Fruit fly (Drosophila melanogaster) whole organism, prepupa: ENCODE measurements around the gene Acp24A4.

Experiments
- CG11902 ChIP-seq: fragments of 200-800 bp; sonication (Bioruptor generic); optimal IDR thresholded peaks from 3 replicates; lab custom pipeline; 2016; ENCODE audit warnings: missing biosample characterization, missing genetic modification characterization
- CG3032 ChIP-seq: fragments of 200-800 bp; optimal IDR thresholded peaks from 2 replicates; lab custom pipeline; 2019; ENCODE audit warnings: missing biosample characterization, mild to moderate bottlenecking, missing genetic modification characterization, moderate library complexity
- CG6163 ChIP-seq: fragments of 200-800 bp; sonication (Bioruptor generic); IDR thresholded peaks from 3 replicates; pipeline ENCODE4 v1.3.6; 2022; ENCODE audit warnings: missing biosample characterization, missing genetic modification characterization
- CG6854 ChIP-seq: fragments of 200-800 bp; sonication (Bioruptor generic); optimal IDR thresholded peaks from 2 replicates; lab custom pipeline; 2017; ENCODE audit warnings: missing biosample characterization, mild to moderate bottlenecking, missing genetic modification characterization
- Ets21C ChIP-seq: fragments of 200-800 bp; sonication (Bioruptor generic); optimal IDR thresholded peaks from 3 replicates; lab custom pipeline; 2016; ENCODE audit warnings: missing biosample characterization, missing genetic modification characterization
- Ets96B ChIP-seq: fragments of 200-800 bp; optimal IDR thresholded peaks from 2 replicates; lab custom pipeline; 2019; ENCODE audit warnings: missing biosample characterization, mild to moderate bottlenecking, missing genetic modification characterization, moderate library complexity
- Lpt ChIP-seq: fragments of 200-800 bp; sonication (Bioruptor generic); optimal IDR thresholded peaks from 3 replicates; lab custom pipeline; 2016; ENCODE audit warnings: missing biosample characterization, missing genetic modification characterization
- OdsH ChIP-seq: fragments of 200-800 bp; sonication (Bioruptor generic); optimal IDR thresholded peaks from 3 replicates; lab custom pipeline; 2016; ENCODE audit warnings: missing biosample characterization, missing genetic modification characterization
- Smox ChIP-seq: fragments of 200-800 bp; sonication (Bioruptor generic); optimal IDR thresholded peaks from 3 replicates; lab custom pipeline; 2016; ENCODE audit warnings: missing biosample characterization, missing genetic modification characterization
- Sox102F ChIP-seq: fragments of 200-800 bp; sonication (Bioruptor generic); optimal IDR thresholded peaks from 2 replicates; lab custom pipeline; 2016; ENCODE audit warnings: missing biosample characterization, mild to moderate bottlenecking, missing genetic modification characterization
- fd85E ChIP-seq: fragments of 200-800 bp; sonication (Bioruptor generic); optimal IDR thresholded peaks from 3 replicates; lab custom pipeline; 2016; ENCODE audit warnings: missing biosample characterization, missing genetic modification characterization
- fkh ChIP-seq: fragments of 200-800 bp; sonication (Bioruptor generic); optimal IDR thresholded peaks from 3 replicates; lab custom pipeline; 2017; ENCODE audit warnings: missing biosample characterization, mild to moderate bottlenecking, missing genetic modification characterization, moderate library complexity
- pdm3 ChIP-seq: fragments of 200-800 bp; sonication (Bioruptor generic); optimal IDR thresholded peaks from 3 replicates; lab custom pipeline; 2016; ENCODE audit warnings: missing biosample characterization, missing genetic modification characterization
- topi ChIP-seq: fragments of 200-800 bp; sonication (Bioruptor generic); optimal IDR thresholded peaks from 3 replicates; lab custom pipeline; 2016; ENCODE audit warnings: missing biosample characterization, missing genetic modification characterization

DNA sequence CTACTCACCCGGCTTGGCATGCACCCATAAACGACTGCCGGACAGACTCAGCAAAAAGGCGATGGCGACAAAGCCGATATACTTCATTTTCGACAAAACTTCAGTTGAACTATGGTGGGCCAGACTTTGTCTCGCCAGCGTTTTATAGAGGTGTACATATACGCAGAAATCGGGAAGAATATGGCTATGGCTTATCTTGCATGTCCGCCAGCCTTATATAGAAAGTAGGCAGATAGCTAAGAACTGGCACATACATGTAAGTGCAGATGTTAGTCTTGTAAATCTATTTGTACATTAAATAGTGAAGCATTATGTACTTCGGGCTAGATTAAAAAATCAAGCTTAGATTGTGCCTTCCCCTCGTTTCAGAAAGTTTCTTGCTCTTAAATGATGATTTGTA is 623 bp downstream of the Acp24A4 start, which contains the start of gene CG3513:
- TF ChIP-seq fd85E (GFP tag; lab: Kevin White, UChicago) (no peak), Ets96B (tag; lab: Kevin White, UChicago) (no peak), Lpt (GFP tag; lab: Kevin White, UChicago) (no peak), OdsH (no peak), pdm3 (GFP tag; lab: Kevin White, UChicago) (no peak), CG11902 (no peak), Ets21C (GFP tag; lab: Kevin White, UChicago) (no peak), CG3032 (tag; lab: Kevin White, UChicago) (no peak), CG6163 (GFP tag; lab: Robert Waterston, UW) (no peak), fkh (no peak), Smox (GFP tag; lab: Kevin White, UChicago) (no peak), Sox102F (GFP tag; lab: Kevin White, UChicago) (no peak), CG6854 (no peak), topi (GFP tag; lab: Kevin White, UChicago) (no peak)
